Fruit fly (Drosophila melanogaster) whole organism, embryonic: Measurements from ENCODE around the gene mRpS11.

Experiments used
- Adf1 ChIP-seq: fragments of 200-800 bp; sonication (Bioruptor generic); IDR thresholded peaks from 2 replicates; pipeline ENCODE4 v1.3.6; 2022; ENCODE audit warnings: missing biosample characterization, missing genetic modification characterization
- Antp ChIP-seq: fragments of 200-800 bp; sonication (Bioruptor generic); optimal IDR thresholded peaks from 3 replicates; lab custom pipeline; 2016; ENCODE audit warnings: missing biosample characterization, missing genetic modification characterization
- Asciz ChIP-seq: fragments of 200-800 bp; sonication (Bioruptor generic); optimal IDR thresholded peaks from 2 replicates; lab custom pipeline; 2017; ENCODE audit warnings: missing biosample characterization, mild to moderate bottlenecking, missing genetic modification characterization, missing genetic modification reagents
- BEAF-32 ChIP-seq: fragments of 200-800 bp; sonication (Bioruptor generic); optimal IDR thresholded peaks from 3 replicates; lab custom pipeline; 2017; ENCODE audit warnings: missing biosample characterization, missing genetic modification characterization, mild to moderate bottlenecking, moderate library complexity, missing genetic modification reagents
- CG10979 ChIP-seq: fragments of 200-800 bp; sonication (Bioruptor generic); optimal IDR thresholded peaks from 2 replicates; lab custom pipeline; 2018; ENCODE audit warnings: missing biosample characterization, mild to moderate bottlenecking, missing genetic modification characterization, moderate library complexity
- CG11456 ChIP-seq: fragments of 200-800 bp; sonication (Bioruptor generic); IDR thresholded peaks from 3 replicates; pipeline ENCODE4 v1.3.6; 2022; ENCODE audit warnings: missing biosample characterization, missing genetic modification characterization
- CG13287 ChIP-seq: fragments of 200-800 bp; sonication (Bioruptor generic); IDR thresholded peaks from 2 replicates; pipeline ENCODE4 v1.3.6; 2022; ENCODE audit warnings: missing biosample characterization, missing genetic modification characterization; ENCODE audit not compliant: partially characterized antibody
- CG15073 ChIP-seq: fragments of 200-800 bp; sonication (Bioruptor generic); optimal IDR thresholded peaks from 2 replicates; lab custom pipeline; 2016; ENCODE audit warnings: missing biosample characterization, missing genetic modification characterization
- CG15514 ChIP-seq: fragments of 200-800 bp; sonication (Bioruptor generic); optimal IDR thresholded peaks from 3 replicates; lab custom pipeline; 2017; ENCODE audit warnings: missing biosample characterization, missing genetic modification characterization, mild to moderate bottlenecking, moderate library complexity, missing genetic modification reagents
- CG15696 ChIP-seq: fragments of 200-800 bp; sonication (Bioruptor generic); optimal IDR thresholded peaks from 2 replicates; lab custom pipeline; 2019; ENCODE audit warnings: missing biosample characterization, mild to moderate bottlenecking, missing genetic modification characterization, moderate library complexity
- CG17328 ChIP-seq: fragments of 200-800 bp; sonication (Bioruptor generic); IDR thresholded peaks from 2 replicates; pipeline ENCODE4 v1.3.6; 2022; ENCODE audit warnings: missing biosample characterization, missing genetic modification characterization
- CG30020 ChIP-seq: fragments of 200-800 bp; optimal IDR thresholded peaks from 2 replicates; lab custom pipeline; 2019; ENCODE audit warnings: missing biosample characterization, mild to moderate bottlenecking, missing genetic modification characterization, moderate library complexity
- CG3065 ChIP-seq: fragments of 200-800 bp; sonication (Bioruptor generic); optimal IDR thresholded peaks from 2 replicates; lab custom pipeline; 2016; ENCODE audit warnings: missing biosample characterization, missing genetic modification characterization
- CG31441 ChIP-seq: fragments of 200-800 bp; sonication (Bioruptor generic); IDR thresholded peaks from 2 replicates; pipeline ENCODE4 v1.3.6; 2022; ENCODE audit warnings: missing biosample characterization, missing genetic modification characterization
- CG33557 ChIP-seq: fragments of 200-800 bp; sonication (Bioruptor generic); optimal IDR thresholded peaks from 2 replicates; lab custom pipeline; 2019; ENCODE audit warnings: missing biosample characterization, mild to moderate bottlenecking, missing genetic modification characterization, moderate library complexity
- CG3726 ChIP-seq: fragments of 200-800 bp; sonication (Bioruptor generic); IDR thresholded peaks from 3 replicates; pipeline ENCODE4, ENCODE4 v1.3.6; 2022; ENCODE audit warnings: missing biosample characterization, missing genetic modification characterization
- CG4404 ChIP-seq: fragments of 200-800 bp; sonication (Bioruptor generic); IDR thresholded peaks from 2 replicates; pipeline ENCODE4 v1.3.6; 2022; ENCODE audit warnings: missing biosample characterization, missing genetic modification characterization
- CG4617 ChIP-seq: fragments of 200-800 bp; sonication (Bioruptor generic); optimal IDR thresholded peaks from 3 replicates; lab custom pipeline; 2016; ENCODE audit warnings: missing biosample characterization, missing genetic modification characterization, borderline replicate concordance
- CG5953 ChIP-seq: fragments of 200-800 bp; sonication (Bioruptor generic); IDR thresholded peaks from 2 replicates; pipeline ENCODE4 v1.3.6; 2022; ENCODE audit warnings: missing biosample characterization, missing genetic modification characterization
- CG7928 ChIP-seq: fragments of 200-800 bp; sonication (Bioruptor generic); optimal IDR thresholded peaks from 2 replicates; lab custom pipeline; 2017; ENCODE audit warnings: missing biosample characterization, mild to moderate bottlenecking, missing genetic modification characterization
- CG9876 ChIP-seq: fragments of 200-800 bp; sonication (Bioruptor generic); optimal IDR thresholded peaks from 2 replicates; lab custom pipeline; 2016; ENCODE audit warnings: missing biosample characterization, missing genetic modification characterization
- CG9932 ChIP-seq: fragments of 200-800 bp; sonication (Bioruptor generic); IDR thresholded peaks from 2 replicates; pipeline ENCODE4 v1.3.6; 2022; ENCODE audit warnings: missing biosample characterization, missing genetic modification characterization
- CoRest ChIP-seq: fragments of 200-800 bp; sonication (Bioruptor generic); optimal IDR thresholded peaks from 3 replicates; lab custom pipeline; 2018; ENCODE audit warnings: missing biosample characterization, mild to moderate bottlenecking, missing genetic modification characterization, moderate library complexity
- Doc2 ChIP-seq: fragments of 200-800 bp; sonication (Bioruptor generic); IDR thresholded peaks from 2 replicates; pipeline ENCODE4 v1.3.6; 2022; ENCODE audit warnings: missing biosample characterization, missing genetic modification characterization
- Doc3 ChIP-seq: fragments of 200-800 bp; sonication (Bioruptor generic); IDR thresholded peaks from 3 replicates; pipeline ENCODE4 v1.3.6; 2022; ENCODE audit warnings: missing biosample characterization, missing genetic modification characterization; ENCODE audit not compliant: partially characterized antibody
- Dp ChIP-seq: fragments of 200-800 bp; sonication (Bioruptor generic); optimal IDR thresholded peaks from 2 replicates; lab custom pipeline; 2018; ENCODE audit warnings: missing biosample characterization, mild to moderate bottlenecking, missing genetic modification characterization, moderate library complexity
- E2f2 ChIP-seq: fragments of 200-800 bp; sonication (Bioruptor generic); IDR thresholded peaks from 2 replicates; pipeline ENCODE4 v1.3.6; 2022; ENCODE audit warnings: missing biosample characterization, missing genetic modification characterization
- H2.0 ChIP-seq: fragments of 200-800 bp; sonication (Bioruptor generic); IDR thresholded peaks from 2 replicates; pipeline ENCODE4 v1.3.6; 2022; ENCODE audit warnings: missing biosample characterization, missing genetic modification characterization
- Hand ChIP-seq: fragments of 200-800 bp; sonication (Bioruptor generic); optimal IDR thresholded peaks from 2 replicates; lab custom pipeline; 2017; ENCODE audit warnings: mild to moderate bottlenecking, missing biosample characterization, missing genetic modification reagents, missing genetic modification characterization
- HmgZ ChIP-seq: fragments of 200-800 bp; sonication (Bioruptor generic); optimal IDR thresholded peaks from 2 replicates; lab custom pipeline; 2018; ENCODE audit warnings: missing biosample characterization, mild to moderate bottlenecking, missing genetic modification characterization
- Hsf ChIP-seq: fragments of 200-800 bp; sonication (Bioruptor generic); optimal IDR thresholded peaks from 3 replicates; lab custom pipeline; 2016; ENCODE audit warnings: missing biosample characterization, missing genetic modification characterization
- NFAT ChIP-seq: fragments of 200-800 bp; sonication (Bioruptor generic); IDR thresholded peaks from 2 replicates; pipeline ENCODE4 v1.3.6; 2022; ENCODE audit warnings: missing biosample characterization, missing genetic modification characterization
- Side ChIP-seq: fragments of 200-800 bp; sonication (Bioruptor generic); optimal IDR thresholded peaks from 2 replicates; lab custom pipeline; 2016; ENCODE audit warnings: missing biosample characterization, missing genetic modification characterization
- Six4 ChIP-seq: fragments of 200-800 bp; sonication (Bioruptor generic); optimal IDR thresholded peaks from 2 replicates; lab custom pipeline; 2016; ENCODE audit warnings: missing biosample characterization, missing genetic modification characterization
- ase ChIP-seq: fragments of 200-800 bp; sonication (Bioruptor generic); IDR thresholded peaks from 3 replicates; pipeline ENCODE4 v1.3.6; 2022; ENCODE audit warnings: missing biosample characterization, missing genetic modification characterization
- dm ChIP-seq: fragments of 200-800 bp; sonication (Bioruptor generic); optimal IDR thresholded peaks from 3 replicates; lab custom pipeline; 2016; ENCODE audit warnings: missing biosample characterization, missing genetic modification characterization
- en ChIP-seq: fragments of 200-800 bp; sonication (Bioruptor generic); optimal IDR thresholded peaks from 2 replicates; lab custom pipeline; 2016; ENCODE audit warnings: missing biosample characterization, missing genetic modification characterization
- fru ChIP-seq: fragments of >200 bp; optimal IDR thresholded peaks from 2 replicates; lab custom pipeline; 2017
- grau ChIP-seq: fragments of 200-800 bp; optimal IDR thresholded peaks from 3 replicates; lab custom pipeline; 2019; ENCODE audit warnings: missing biosample characterization, mild to moderate bottlenecking, missing genetic modification characterization, moderate library complexity
- insv ChIP-seq, 2 experiments: fragments of 200-800 bp; sonication (Bioruptor generic); optimal IDR thresholded peaks; 3 replicates each; lab custom pipeline; 2016 to 2018; ENCODE audit warnings: missing biosample characterization in 2 of 2, missing genetic modification characterization in 2 of 2
- jigr1 ChIP-seq: fragments of 200-800 bp; sonication (Bioruptor generic); IDR thresholded peaks from 3 replicates; pipeline ENCODE4 v1.3.6; 2022; ENCODE audit warnings: missing biosample characterization, missing genetic modification characterization
- lab ChIP-seq: fragments of 200-800 bp; sonication (Bioruptor generic); optimal IDR thresholded peaks from 3 replicates; lab custom pipeline; 2017; ENCODE audit warnings: missing biosample characterization, missing genetic modification characterization, mild to moderate bottlenecking, moderate library complexity, missing genetic modification reagents
- lola ChIP-seq, 3 experiments: fragments of >200 bp in 2 of 3; fragments of 200-800 bp in 1 of 3; sonication (Bioruptor generic) in 1 of 3; optimal IDR thresholded peaks; 2 replicates each; lab custom pipeline; 2017 to 2019; ENCODE audit warnings: missing biosample characterization in 3 of 3, missing genetic modification characterization in 3 of 3, mild to moderate bottlenecking in 1 of 3, moderate library complexity in 1 of 3
- repo ChIP-seq: fragments of 200-800 bp; sonication (Bioruptor generic); optimal IDR thresholded peaks from 2 replicates; lab custom pipeline; 2016; ENCODE audit warnings: missing biosample characterization, missing genetic modification characterization
- sc ChIP-seq, 3 experiments: fragments of >200 bp in 2 of 3; fragments of 200-800 bp in 1 of 3; sonication (Bioruptor generic) in 1 of 3; optimal IDR thresholded peaks; 2 replicates in 2 of 3; 3 replicates in 1 of 3; lab custom pipeline; 2017; ENCODE audit warnings: mild to moderate bottlenecking in 1 of 3, missing biosample characterization in 1 of 3, missing genetic modification characterization in 1 of 3, missing genetic modification reagents in 1 of 3
- slbo ChIP-seq: fragments of 200-800 bp; sonication (Bioruptor generic); IDR thresholded peaks from 2 replicates; pipeline ENCODE4 v1.3.6; 2022; ENCODE audit warnings: missing biosample characterization, missing genetic modification characterization
- tin ChIP-seq: fragments of 200-800 bp; sonication (Bioruptor generic); optimal IDR thresholded peaks from 3 replicates; lab custom pipeline; 2016; ENCODE audit warnings: missing biosample characterization, missing genetic modification characterization
- toy ChIP-seq: fragments of 200-800 bp; sonication (Bioruptor generic); IDR thresholded peaks from 2 replicates; pipeline ENCODE4 v1.3.6; 2022; ENCODE audit warnings: missing biosample characterization, missing genetic modification characterization
- zen2 ChIP-seq: fragments of 200-800 bp; sonication (Bioruptor generic); IDR thresholded peaks from 3 replicates; pipeline ENCODE4 v1.3.6; 2022; ENCODE audit warnings: missing biosample characterization, missing genetic modification characterization; ENCODE audit not compliant: partially characterized antibody

The mRpS11 gene

dm6 chr3R:17053415-17054177 lies 18.9 kb upstream of the mRpS11 start, which contains the start of gene Dad (continued):
- TF ChIP-seq HmgZ (peak; percentile 33), CG13287 (GFP tag; lab: Robert Waterston, UW) (peak; percentile 25; the same call in 1 of the 2 replicates), CoRest (no peak), CG10979 (no peak), jigr1 (GFP tag; lab: Robert Waterston, UW) (no peak), toy (no peak), en (GFP tag; lab: Kevin White, UChicago) (no peak), Antp (GFP tag; lab: Kevin White, UChicago) (no peak), sc (optimal IDR thresholded peaks at IDR 0.05; lab: Kevin White, UChicago) (no peak), sc (GFP tag; optimal IDR thresholded peaks at IDR 0.05; lab: Kevin White, UChicago) (no peak), E2f2 (peak; percentile 91), Asciz (GFP tag; lab: Kevin White, UChicago) (no peak), CG15514 (peak; percentile 24), CG17328 (no peak), Hsf (GFP tag; lab: Kevin White, UChicago) (peak; percentile 8), Hand (GFP tag; lab: Kevin White, UChicago) (peak; percentile 65), insv (GFP tag; optimal IDR thresholded peaks at IDR 0.05; lab: Kevin White, UChicago) (no peak), CG15073 (GFP tag; lab: Kevin White, UChicago) (no peak), fru (lab: Kevin White, UChicago) (no peak), CG7928 (GFP tag; lab: Kevin White, UChicago) (no peak), CG33557 (GFP tag; lab: Kevin White, UChicago) (no peak), CG15696 (tag; lab: Kevin White, UChicago) (no peak), tin (GFP tag; lab: Kevin White, UChicago) (no peak), BEAF-32 (GFP tag; lab: Kevin White, UChicago) (peak; percentile 1), Doc3 (GFP tag; lab: Robert Waterston, UW) (peak; percentile 36; the same call in 1 of the 3 replicates), CG30020 (no peak), CG11456 (GFP tag; lab: Robert Waterston, UW) (no peak), CG3726 (GFP tag; lab: Robert Waterston, UW) (no peak), grau (tag; lab: Kevin White, UChicago) (no peak), Doc2 (no peak), Side (GFP tag; lab: Kevin White, UChicago) (peak; percentile 11), ase (GFP tag; lab: Robert Waterston, UW) (no peak), CG4404 (GFP tag; lab: Robert Waterston, UW) (no peak), CG9876 (no peak), lola (GFP tag; optimal IDR thresholded peaks at IDR 0.05; lab: Kevin White, UChicago) (no peak), zen2 (GFP tag; lab: Robert Waterston, UW) (peak; percentile 42; the same call in 1 of the 3 replicates), dm (GFP tag; lab: Kevin White, UChicago) (no peak), H2.0 (GFP tag; lab: Robert Waterston, UW) (no peak), CG9932 (GFP tag; lab: Robert Waterston, UW) (no peak), CG3065 (GFP tag; lab: Kevin White, UChicago) (no peak), NFAT (GFP tag; lab: Robert Waterston, UW) (no peak; the same call in 1 of the 2 replicates), slbo (GFP tag; lab: Robert Waterston, UW) (0 out of 2 replicates have a peak, but pooled peaks have one; percentile 28), CG5953 (0 out of 2 replicates have a peak, but pooled peaks have one; percentile 27), Six4 (GFP tag; lab: Kevin White, UChicago) (no peak), Dp (peak; percentile 96), lab (peak; percentile 43), CG31441 (GFP tag; lab: Robert Waterston, UW) (no peak), CG4617 (GFP tag; lab: Kevin White, UChicago) (no peak), Adf1 (GFP tag; lab: Robert Waterston, UW) (peak; percentile 9; the same call in 1 of the 2 replicates), repo (GFP tag; lab: Kevin White, UChicago) (no peak)
